Fruit fly (Drosophila melanogaster) whole organism, embryonic: ENCODE data around the gene CG14153.

Experiments
- B-H1 ChIP-seq: fragments of 200-800 bp; sonication (Bioruptor generic); IDR thresholded peaks from 3 replicates; pipeline ENCODE4 v1.3.6; 2022; ENCODE audit warnings: missing biosample characterization, missing genetic modification characterization
- Bgb ChIP-seq: fragments of 200-800 bp; sonication (Bioruptor generic); IDR thresholded peaks from 2 replicates; pipeline ENCODE4 v1.3.6; 2022; ENCODE audit warnings: missing biosample characterization, missing genetic modification characterization; ENCODE audit not compliant: partially characterized antibody
- CG11695 ChIP-seq: fragments of 200-800 bp; sonication (Bioruptor generic); IDR thresholded peaks from 3 replicates; pipeline ENCODE4 v1.3.6; 2022; ENCODE audit warnings: missing biosample characterization, missing genetic modification characterization
- CG11696 ChIP-seq: fragments of 200-800 bp; sonication (Bioruptor generic); IDR thresholded peaks from 2 replicates; pipeline ENCODE4 v1.3.6; 2022; ENCODE audit warnings: missing biosample characterization, missing genetic modification characterization
- CG12071 ChIP-seq: fragments of 200-800 bp; sonication (Bioruptor generic); optimal IDR thresholded peaks from 3 replicates; lab custom pipeline; 2018; ENCODE audit warnings: missing biosample characterization, mild to moderate bottlenecking, missing genetic modification characterization
- CG12236 ChIP-seq: fragments of 200-800 bp; sonication (Bioruptor generic); optimal IDR thresholded peaks from 2 replicates; lab custom pipeline; 2016; ENCODE audit warnings: missing biosample characterization, missing genetic modification characterization
- CG12942 ChIP-seq: fragments of 200-800 bp; sonication (Bioruptor generic); optimal IDR thresholded peaks from 3 replicates; lab custom pipeline; 2016; ENCODE audit warnings: missing biosample characterization, missing genetic modification characterization
- CG13624 ChIP-seq: fragments of 200-800 bp; sonication (Bioruptor generic); optimal IDR thresholded peaks from 2 replicates; lab custom pipeline; 2016; ENCODE audit warnings: missing biosample characterization, missing genetic modification characterization
- CG15269 ChIP-seq: fragments of 200-800 bp; sonication (Bioruptor generic); optimal IDR thresholded peaks from 2 replicates; lab custom pipeline; 2018; ENCODE audit warnings: missing biosample characterization, mild to moderate bottlenecking, missing genetic modification characterization, moderate library complexity
- CG15479 ChIP-seq: fragments of 200-800 bp; sonication (Bioruptor generic); optimal IDR thresholded peaks from 3 replicates; lab custom pipeline; 2019; ENCODE audit warnings: missing biosample characterization, mild to moderate bottlenecking, missing genetic modification characterization, moderate library complexity
- CG16815 ChIP-seq: fragments of 200-800 bp; sonication (Bioruptor generic); optimal IDR thresholded peaks from 3 replicates; lab custom pipeline; 2017; ENCODE audit warnings: missing biosample characterization, mild to moderate bottlenecking, missing genetic modification characterization
- CG17912 ChIP-seq: fragments of 200-800 bp; sonication (Bioruptor generic); optimal IDR thresholded peaks from 2 replicates; lab custom pipeline; 2018; ENCODE audit warnings: missing biosample characterization, mild to moderate bottlenecking, missing genetic modification characterization
- CG18599 ChIP-seq: fragments of 200-800 bp; sonication (Bioruptor generic); optimal IDR thresholded peaks from 3 replicates; lab custom pipeline; 2017; ENCODE audit warnings: missing biosample characterization, missing genetic modification characterization, mild to moderate bottlenecking, moderate library complexity, missing genetic modification reagents
- CG31224 ChIP-seq: fragments of 200-800 bp; sonication (Bioruptor generic); IDR thresholded peaks from 2 replicates; pipeline ENCODE4 v1.3.6; 2022; ENCODE audit warnings: missing biosample characterization, missing genetic modification characterization
- CG3281 ChIP-seq: fragments of 200-800 bp; sonication (Bioruptor generic); optimal IDR thresholded peaks from 3 replicates; lab custom pipeline; 2017; ENCODE audit warnings: missing biosample characterization, mild to moderate bottlenecking, missing genetic modification characterization
- CG6813 ChIP-seq: fragments of 200-800 bp; sonication (Bioruptor generic); optimal IDR thresholded peaks from 2 replicates; lab custom pipeline; 2017; ENCODE audit warnings: missing biosample characterization, missing genetic modification characterization, mild to moderate bottlenecking, moderate library complexity, missing genetic modification reagents
- CG7372 ChIP-seq: fragments of 200-800 bp; sonication (Bioruptor generic); IDR thresholded peaks from 2 replicates; pipeline ENCODE4 v1.3.6; 2022; ENCODE audit warnings: missing biosample characterization, missing genetic modification characterization
- CG7987 ChIP-seq: fragments of 200-800 bp; sonication (Bioruptor generic); optimal IDR thresholded peaks from 2 replicates; lab custom pipeline; 2018; ENCODE audit warnings: missing biosample characterization, mild to moderate bottlenecking, missing genetic modification characterization, moderate library complexity
- CG8359 ChIP-seq: fragments of 200-800 bp; sonication (Bioruptor generic); optimal IDR thresholded peaks from 2 replicates; lab custom pipeline; 2017; ENCODE audit warnings: missing biosample characterization, mild to moderate bottlenecking, missing genetic modification characterization, borderline replicate concordance
- CG8944 ChIP-seq: fragments of 200-800 bp; sonication (Bioruptor generic); optimal IDR thresholded peaks from 3 replicates; lab custom pipeline; 2016; ENCODE audit warnings: missing biosample characterization, missing genetic modification characterization
- CkIIα-i1 ChIP-seq: fragments of 200-800 bp; sonication (Bioruptor generic); IDR thresholded peaks from 2 replicates; pipeline ENCODE4 v1.3.6; 2022; ENCODE audit warnings: missing biosample characterization, missing genetic modification characterization
- CrebB ChIP-seq: fragments of 200-800 bp; sonication (Bioruptor generic); optimal IDR thresholded peaks from 3 replicates; lab custom pipeline; 2018; ENCODE audit warnings: missing biosample characterization, mild to moderate bottlenecking, missing genetic modification characterization
- Dbx ChIP-seq: fragments of 200-800 bp; sonication (Bioruptor generic); IDR thresholded peaks from 3 replicates; pipeline ENCODE4 v1.3.6; 2022; ENCODE audit warnings: missing biosample characterization, missing genetic modification characterization
- H2.0 ChIP-seq: fragments of 200-800 bp; sonication (Bioruptor generic); IDR thresholded peaks from 2 replicates; pipeline ENCODE4 v1.3.6; 2022; ENCODE audit warnings: missing biosample characterization, missing genetic modification characterization
- HHEX ChIP-seq: fragments of 200-800 bp; sonication (Bioruptor generic); optimal IDR thresholded peaks from 3 replicates; lab custom pipeline; 2017; ENCODE audit warnings: missing biosample characterization, mild to moderate bottlenecking, missing genetic modification characterization, missing genetic modification reagents
- Myb ChIP-seq: fragments of 200-800 bp; sonication (Bioruptor generic); optimal IDR thresholded peaks from 2 replicates; lab custom pipeline; 2016; ENCODE audit warnings: missing biosample characterization, missing genetic modification characterization
- Oaz ChIP-seq: fragments of 200-800 bp; sonication (Bioruptor generic); IDR thresholded peaks from 2 replicates; pipeline ENCODE4 v1.3.6; 2022; ENCODE audit warnings: missing biosample characterization, missing genetic modification characterization
- Ptx1 ChIP-seq: fragments of 200-800 bp; sonication (Bioruptor generic); IDR thresholded peaks from 2 replicates; pipeline ENCODE4 v1.3.6; 2022; ENCODE audit warnings: missing biosample characterization, missing genetic modification characterization
- Stat92E ChIP-seq, 3 experiments: fragments of >200 bp in 2 of 3; fragments of 200-800 bp in 1 of 3; sonication (Bioruptor generic) in 1 of 3; optimal IDR thresholded peaks; 2 replicates each; lab custom pipeline; 2017 to 2019; ENCODE audit warnings: missing biosample characterization in 3 of 3, missing genetic modification characterization in 3 of 3, mild to moderate bottlenecking in 1 of 3, moderate library complexity in 1 of 3
- Vsx1 ChIP-seq: fragments of 200-800 bp; sonication (Bioruptor generic); optimal IDR thresholded peaks from 2 replicates; lab custom pipeline; 2017; ENCODE audit warnings: missing biosample characterization, mild to moderate bottlenecking, missing genetic modification characterization, missing genetic modification reagents
- ab ChIP-seq: fragments of 200-800 bp; sonication (Bioruptor generic); optimal IDR thresholded peaks from 2 replicates; lab custom pipeline; 2016; ENCODE audit warnings: missing biosample characterization, missing genetic modification characterization
- ap ChIP-seq: fragments of 200-800 bp; sonication (Bioruptor generic); IDR thresholded peaks from 2 replicates; pipeline ENCODE4 v1.3.6; 2022; ENCODE audit warnings: missing biosample characterization, missing genetic modification characterization
- bcd ChIP-seq: fragments of 200-800 bp; sonication (Bioruptor generic); optimal IDR thresholded peaks from 2 replicates; lab custom pipeline; 2017; ENCODE audit warnings: missing biosample characterization, mild to moderate bottlenecking, missing genetic modification characterization
- chif ChIP-seq, 2 experiments: fragments of 200-800 bp; sonication (Bioruptor generic); optimal IDR thresholded peaks; 3 replicates each; lab custom pipeline; 2016; ENCODE audit warnings: missing biosample characterization in 2 of 2, missing genetic modification characterization in 2 of 2
- chn ChIP-seq: fragments of 200-800 bp; sonication (Bioruptor generic); optimal IDR thresholded peaks from 2 replicates; lab custom pipeline; 2016; ENCODE audit warnings: missing biosample characterization, missing genetic modification characterization
- crol ChIP-seq: fragments of 200-800 bp; sonication (Bioruptor generic); IDR thresholded peaks from 2 replicates; pipeline ENCODE4 v1.3.6; 2022; ENCODE audit warnings: missing biosample characterization, missing genetic modification characterization
- da ChIP-seq: fragments of 200-800 bp; sonication (Bioruptor generic); optimal IDR thresholded peaks from 2 replicates; lab custom pipeline; 2016; ENCODE audit warnings: missing biosample characterization, missing genetic modification characterization
- jing ChIP-seq: fragments of 200-800 bp; sonication (Bioruptor generic); optimal IDR thresholded peaks from 2 replicates; lab custom pipeline; 2018; ENCODE audit warnings: missing biosample characterization, mild to moderate bottlenecking, missing genetic modification characterization
- mirr ChIP-seq: fragments of 200-800 bp; sonication (Bioruptor generic); optimal IDR thresholded peaks from 3 replicates; lab custom pipeline; 2018; ENCODE audit warnings: missing biosample characterization, mild to moderate bottlenecking, missing genetic modification characterization
- phol ChIP-seq: fragments of 200-800 bp; sonication (Bioruptor generic); optimal IDR thresholded peaks from 3 replicates; lab custom pipeline; 2018; ENCODE audit warnings: missing biosample characterization, mild to moderate bottlenecking, missing genetic modification characterization, moderate library complexity
- ranshi ChIP-seq: fragments of 200-800 bp; sonication (Bioruptor generic); IDR thresholded peaks from 2 replicates; pipeline ENCODE4 v1.3.6; 2022; ENCODE audit warnings: missing biosample characterization, missing genetic modification characterization
- row ChIP-seq: fragments of 200-800 bp; sonication (Bioruptor generic); IDR thresholded peaks from 3 replicates; pipeline ENCODE4 v1.3.6; 2022; ENCODE audit warnings: missing biosample characterization, missing genetic modification characterization
- sens ChIP-seq: fragments of 200-800 bp; sonication (Bioruptor generic); peaks from one replicate; lab custom pipeline; 2016; ENCODE audit warnings: missing biosample characterization, missing genetic modification characterization
- sens-2 ChIP-seq: fragments of 200-800 bp; sonication (Bioruptor generic); IDR thresholded peaks from 2 replicates; pipeline ENCODE4 v1.3.6; 2022; ENCODE audit warnings: missing biosample characterization, missing genetic modification characterization
- shn ChIP-seq: fragments of 200-800 bp; sonication (Bioruptor generic); optimal IDR thresholded peaks from 3 replicates; lab custom pipeline; 2016; ENCODE audit warnings: missing biosample characterization, missing genetic modification characterization
- sqz ChIP-seq: fragments of 200-800 bp; sonication (Bioruptor generic); optimal IDR thresholded peaks from 3 replicates; lab custom pipeline; 2018; ENCODE audit warnings: missing biosample characterization, mild to moderate bottlenecking, missing genetic modification characterization
- sr ChIP-seq: fragments of 200-800 bp; sonication (Bioruptor generic); IDR thresholded peaks from 3 replicates; pipeline ENCODE4 v1.3.6; 2022; ENCODE audit warnings: missing biosample characterization, missing genetic modification characterization
- tap ChIP-seq: fragments of 200-800 bp; optimal IDR thresholded peaks from 3 replicates; lab custom pipeline; 2019; ENCODE audit warnings: missing biosample characterization, mild to moderate bottlenecking, missing genetic modification characterization, moderate library complexity
- tup ChIP-seq: fragments of 200-800 bp; sonication (Bioruptor generic); optimal IDR thresholded peaks from 2 replicates; lab custom pipeline; 2016; ENCODE audit warnings: missing biosample characterization, mild to moderate bottlenecking, missing genetic modification characterization, moderate library complexity
- unc-4 ChIP-seq: fragments of 200-800 bp; sonication (Bioruptor generic); IDR thresholded peaks from 2 replicates; pipeline ENCODE4 v1.3.6; 2022; ENCODE audit warnings: missing biosample characterization, missing genetic modification characterization; ENCODE audit not compliant: partially characterized antibody
- z ChIP-seq: fragments of 200-800 bp; sonication (Bioruptor generic); IDR thresholded peaks from 3 replicates; pipeline ENCODE4 v1.3.6; 2022; ENCODE audit warnings: missing biosample characterization, missing genetic modification characterization

Gene CG14153

DNA sequence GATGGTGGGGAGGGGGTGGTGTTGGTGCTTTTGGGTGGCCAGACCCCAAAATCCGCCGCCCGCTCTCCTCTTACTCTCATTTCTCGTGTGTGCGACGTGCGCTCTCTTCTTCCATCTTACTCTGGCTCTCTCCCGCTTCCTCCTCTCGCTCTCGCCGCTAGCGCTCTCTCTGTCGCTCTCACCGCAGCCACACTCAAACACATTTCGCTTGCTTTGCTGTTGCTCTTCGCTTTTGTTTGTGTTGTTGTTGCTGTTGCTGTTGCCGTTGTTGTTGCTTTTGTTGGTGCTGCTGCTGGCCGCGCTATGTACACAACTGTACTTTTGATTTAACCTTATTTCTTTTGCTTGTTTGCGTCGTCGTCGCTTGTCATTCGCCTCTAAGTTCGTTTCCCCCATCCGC, 38.5 kb downstream of the CG14153 start (continued):
- TF ChIP-seq CG12942 (GFP tag; lab: Kevin White, UChicago) (no peak), CkIIα-i1 (no peak), z (GFP tag; lab: Robert Waterston, UW) (peak; percentile 54; the same call in 1 of the 3 replicates), chif (GFP tag; optimal IDR thresholded peaks at IDR 0.05; lab: Kevin White, UChicago) (no peak), Myb (GFP tag; lab: Kevin White, UChicago) (no peak), CG11696 (GFP tag; lab: Robert Waterston, UW) (peak; percentile 40; the same call in 1 of the 2 replicates), shn (GFP tag; lab: Kevin White, UChicago) (no peak), ab (GFP tag; lab: Kevin White, UChicago) (no peak), CrebB (tag; lab: Kevin White, UChicago) (peak; percentile 30), CG6813 (no peak), sens-2 (GFP tag; lab: Robert Waterston, UW) (0 out of 2 replicates have a peak, but pooled peaks have one; percentile 5), CG31224 (GFP tag; lab: Robert Waterston, UW) (no peak), unc-4 (GFP tag; lab: Robert Waterston, UW) (0 out of 2 replicates have a peak, but pooled peaks have one; percentile 32), B-H1 (GFP tag; lab: Robert Waterston, UW) (no peak), CG17912 (GFP tag; lab: Kevin White, UChicago) (no peak), CG18599 (GFP tag; lab: Kevin White, UChicago) (no peak), Oaz (GFP tag; lab: Robert Waterston, UW) (no peak), da (no peak), sr (GFP tag; lab: Robert Waterston, UW) (no peak; the same call in 2 of the 3 replicates), phol (no peak), mirr (GFP tag; lab: Kevin White, UChicago) (no peak), CG12071 (GFP tag; lab: Kevin White, UChicago) (no peak), Bgb (GFP tag; lab: Robert Waterston, UW) (peak; percentile 15; the same call in 1 of the 2 replicates), Vsx1 (GFP tag; lab: Kevin White, UChicago) (no peak), CG7372 (no peak), H2.0 (GFP tag; lab: Robert Waterston, UW) (no peak), HHEX (GFP tag; lab: Kevin White, UChicago) (no peak), ranshi (GFP tag; lab: Robert Waterston, UW) (no peak), ap (no peak), Dbx (GFP tag; lab: Robert Waterston, UW) (peak; percentile 31; the same call in 1 of the 3 replicates), CG12236 (no peak), Stat92E (GFP tag; optimal IDR thresholded peaks at IDR 0.05; lab: Kevin White, UChicago) (no peak), chn (GFP tag; lab: Kevin White, UChicago) (no peak), tup (GFP tag; lab: Kevin White, UChicago) (no peak), tap (no peak), CG8944 (GFP tag; lab: Kevin White, UChicago) (no peak), crol (peak; percentile 92), CG11695 (GFP tag; lab: Robert Waterston, UW) (0 out of 3 replicates have a peak, but pooled peaks have one; percentile 7), CG3281 (GFP tag; lab: Kevin White, UChicago) (no peak), CG7987 (GFP tag; lab: Kevin White, UChicago) (no peak), CG15269 (tag; lab: Kevin White, UChicago) (no peak), jing (GFP tag; lab: Kevin White, UChicago) (no peak), CG8359 (no peak), sens (peak; percentile 69), row (GFP tag; lab: Robert Waterston, UW) (peak; percentile 23; the same call in 1 of the 3 replicates), bcd (GFP tag; lab: Kevin White, UChicago) (no peak), CG15479 (no peak), CG16815 (GFP tag; lab: Kevin White, UChicago) (no peak), CG13624 (GFP tag; lab: Kevin White, UChicago) (peak; percentile 24), Ptx1 (GFP tag; lab: Robert Waterston, UW) (no peak), sqz (GFP tag; lab: Kevin White, UChicago) (no peak)
